Fruit fly (Drosophila melanogaster) whole organism, adult: Measurements from ENCODE around the gene Npc2h.

ENCODE experiments used
- CG7101 ChIP-seq: fragments of 200-800 bp; sonication (Bioruptor generic); optimal IDR thresholded peaks from 2 replicates; lab custom pipeline; 2018; ENCODE audit warnings: missing biosample characterization, mild to moderate bottlenecking, missing genetic modification characterization, moderate library complexity
- Hr96 ChIP-seq: fragments of 200-800 bp; sonication (Bioruptor generic); optimal IDR thresholded peaks from 2 replicates; lab custom pipeline; 2016; ENCODE audit warnings: missing biosample characterization, missing genetic modification characterization
- cnc ChIP-seq, 2 experiments: fragments of >200 bp; optimal IDR thresholded peaks; 2 replicates each; lab custom pipeline; 2017
- ovo ChIP-seq: fragments of 200-800 bp; sonication (Bioruptor generic); optimal IDR thresholded peaks from 2 replicates; lab custom pipeline; 2016; ENCODE audit warnings: missing biosample characterization, missing genetic modification characterization

- TF ChIP-seq ovo (GFP tag; lab: Kevin White, UChicago) (no peak), cnc (optimal IDR thresholded peaks at IDR 0.05; lab: Kevin White, UChicago) (no peak), CG7101 (no peak), Hr96 (GFP tag; lab: Kevin White, UChicago) (no peak)
Measured at dm6 chr3R:30754488-30755223, 8.6 kb upstream of the Npc2h start.
